Worm (Caenorhabditis elegans) whole organism, L1 larva: ENCODE data around the gene lin-13.

Experiments used
- C04F5.9 ChIP-seq: sonication (generic microtip); optimal IDR thresholded peaks from 2 replicates; lab custom pipeline; 2016; ENCODE audit warnings: missing genetic modification characterization, missing compliant biosample characterization
- Y116A8C.19 ChIP-seq: sonication (generic microtip); optimal IDR thresholded peaks from 2 replicates; lab custom pipeline; 2016; ENCODE audit warnings: missing compliant biosample characterization, missing genetic modification characterization, borderline replicate concordance
- aha-1 ChIP-seq: fragments of 150-350 bp; optimal IDR thresholded peaks from 2 replicates; lab custom pipeline; 2014; ENCODE audit warnings: missing biosample characterization, missing genetic modification characterization
- alr-1 ChIP-seq: fragments of 200-800 bp; sonication (Bioruptor generic); optimal IDR thresholded peaks from 2 replicates; lab custom pipeline; 2018; ENCODE audit warnings: borderline replicate concordance, mild to moderate bottlenecking, missing genetic modification characterization, missing compliant biosample characterization
- aly-2 ChIP-seq: fragments of 150-350 bp; optimal IDR thresholded peaks from 2 replicates; lab custom pipeline; 2014; ENCODE audit warnings: missing biosample characterization, missing genetic modification characterization
- ama-1 ChIP-seq: fragments of 150-350 bp; optimal IDR thresholded peaks from 2 replicates; lab custom pipeline; 2014
- blmp-1 ChIP-seq: fragments of 150-350 bp; optimal IDR thresholded peaks from 2 replicates; lab custom pipeline; 2014; ENCODE audit warnings: missing biosample characterization, missing genetic modification characterization
- ceh-63 ChIP-seq: fragments of 200-800 bp; sonication (Bioruptor generic); optimal IDR thresholded peaks from 2 replicates; lab custom pipeline; 2018; ENCODE audit warnings: mild to moderate bottlenecking, missing genetic modification characterization, missing compliant biosample characterization
- ceh-82 ChIP-seq, 3 experiments: fragments of 150-350 bp in 1 of 3; sonication (generic microtip) in 2 of 3; optimal IDR thresholded peaks; 2 replicates each; lab custom pipeline; 2014 to 2017; ENCODE audit warnings: missing biosample characterization in 3 of 3, missing genetic modification characterization in 3 of 3
- ceh-90 ChIP-seq: sonication (generic microtip); optimal IDR thresholded peaks from 2 replicates; lab custom pipeline; 2016; ENCODE audit warnings: missing genetic modification characterization, missing compliant biosample characterization
- ces-1 ChIP-seq: fragments of 150-350 bp; optimal IDR thresholded peaks from 2 replicates; lab custom pipeline; 2014; ENCODE audit warnings: missing biosample characterization, missing genetic modification reagents, missing genetic modification characterization
- efl-1 ChIP-seq, 4 experiments: fragments of 150-350 bp; optimal IDR thresholded peaks in 3 of 4; peaks in 1 of 4; 1 replicate in 1 of 4; 2 replicates in 3 of 4; lab custom pipeline; 2014; ENCODE audit warnings: missing biosample characterization in 2 of 4, missing genetic modification characterization in 2 of 4, missing genetic modification reagents in 2 of 4
- elt-3 ChIP-seq, 6 experiments: fragments of 150-350 bp in 1 of 6; sonication (generic microtip); optimal IDR thresholded peaks; 2 replicates each; lab custom pipeline; 2017 to 2018; ENCODE audit warnings: missing biosample characterization in 6 of 6, missing genetic modification characterization in 6 of 6, inconsistent platforms in 1 of 6
- ets-5 ChIP-seq: fragments of 200-800 bp; sonication (Bioruptor generic); IDR thresholded peaks from 2 replicates; pipeline ENCODE4 v1.3.6; 2022; ENCODE audit warnings: missing genetic modification characterization, missing compliant biosample characterization
- fkh-10 ChIP-seq: sonication (generic microtip); optimal IDR thresholded peaks from 2 replicates; lab custom pipeline; 2017; ENCODE audit warnings: missing biosample characterization, missing genetic modification reagents, missing genetic modification characterization
- fkh-4 ChIP-seq: sonication (generic microtip); optimal IDR thresholded peaks from 2 replicates; lab custom pipeline; 2016; ENCODE audit warnings: missing compliant biosample characterization, missing genetic modification characterization, borderline replicate concordance
- hlh-4 ChIP-seq: sonication (generic microtip); optimal IDR thresholded peaks from 2 replicates; lab custom pipeline; 2016; ENCODE audit warnings: mild to moderate bottlenecking, missing genetic modification characterization, missing compliant biosample characterization
- irx-1 ChIP-seq: sonication (generic microtip); optimal IDR thresholded peaks from 2 replicates; lab custom pipeline; 2016; ENCODE audit warnings: missing genetic modification characterization, missing compliant biosample characterization
- isw-1 ChIP-seq: fragments of 200-800 bp; sonication (Bioruptor generic); IDR thresholded peaks from 2 replicates; pipeline ENCODE4 v1.3.6; 2022; ENCODE audit warnings: missing genetic modification characterization, missing compliant biosample characterization
- lin-14 ChIP-seq: fragments of 200-800 bp; sonication (Bioruptor generic); optimal IDR thresholded peaks from 2 replicates; lab custom pipeline; 2018; ENCODE audit warnings: mild to moderate bottlenecking, missing genetic modification characterization, moderate library complexity, missing compliant biosample characterization
- lin-15B ChIP-seq: fragments of 150-350 bp; sonication (generic microtip); optimal IDR thresholded peaks from 3 replicates; lab custom pipeline; 2014; ENCODE audit warnings: missing biosample characterization, missing genetic modification characterization
- lin-39 ChIP-seq: fragments of 150-350 bp; optimal IDR thresholded peaks from 2 replicates; lab custom pipeline; 2014; ENCODE audit warnings: missing biosample characterization, missing genetic modification reagents, missing genetic modification characterization
- lir-3 ChIP-seq: sonication (generic microtip); optimal IDR thresholded peaks from 2 replicates; lab custom pipeline; 2016; ENCODE audit warnings: mild to moderate bottlenecking, missing genetic modification characterization, moderate library complexity, missing compliant biosample characterization; ENCODE audit not compliant: poor library complexity
- lsy-2 ChIP-seq, 2 experiments: fragments of 150-350 bp; optimal IDR thresholded peaks; 2 replicates each; lab custom pipeline; 2014; ENCODE audit warnings: missing biosample characterization in 2 of 2, missing genetic modification characterization in 2 of 2
- mep-1 ChIP-seq: fragments of 150-350 bp; optimal IDR thresholded peaks from 2 replicates; lab custom pipeline; 2014; ENCODE audit warnings: missing biosample characterization, missing genetic modification characterization
- nhr-11 ChIP-seq: fragments of 150-350 bp; optimal IDR thresholded peaks from 2 replicates; lab custom pipeline; 2014; ENCODE audit warnings: missing biosample characterization, missing genetic modification characterization
- nhr-19 ChIP-seq: fragments of 200-800 bp; sonication (Bioruptor generic); conservative IDR thresholded peaks from 2 replicates; pipeline ENCODE4 v1.3.6; 2022; ENCODE audit warnings: missing genetic modification characterization, missing compliant biosample characterization
- nhr-20 ChIP-seq: sonication (generic microtip); optimal IDR thresholded peaks from 2 replicates; lab custom pipeline; 2016; ENCODE audit warnings: mild to moderate bottlenecking, missing genetic modification characterization, missing compliant biosample characterization
- nhr-28 ChIP-seq: fragments of 150-350 bp; optimal IDR thresholded peaks from 2 replicates; lab custom pipeline; 2014; ENCODE audit warnings: missing biosample characterization, missing genetic modification characterization
- nhr-71 ChIP-seq: sonication (generic microtip); optimal IDR thresholded peaks from 2 replicates; lab custom pipeline; 2016; ENCODE audit warnings: mild to moderate bottlenecking, missing genetic modification characterization, moderate library complexity, missing compliant biosample characterization
- nhr-76 ChIP-seq: sonication (generic microtip); optimal IDR thresholded peaks from 2 replicates; lab custom pipeline; 2017; ENCODE audit warnings: missing biosample characterization, missing genetic modification characterization
- nhr-84 ChIP-seq: sonication (generic microtip); optimal IDR thresholded peaks from 2 replicates; lab custom pipeline; 2017; ENCODE audit warnings: missing biosample characterization, missing genetic modification characterization
- nhr-85 ChIP-seq: sonication (generic microtip); peaks from one replicate; lab custom pipeline; 2016; ENCODE audit warnings: missing genetic modification characterization, inconsistent platforms, missing compliant biosample characterization
- nhr-90 ChIP-seq: sonication (generic microtip); optimal IDR thresholded peaks from 2 replicates; lab custom pipeline; 2016; ENCODE audit warnings: mild to moderate bottlenecking, missing genetic modification characterization, missing compliant biosample characterization; ENCODE audit not compliant: poor library complexity
- pax-3 ChIP-seq: fragments of 200-800 bp; sonication (Bioruptor generic); optimal IDR thresholded peaks from 2 replicates; lab custom pipeline; 2018; ENCODE audit warnings: mild to moderate bottlenecking, missing genetic modification characterization, moderate library complexity, missing compliant biosample characterization
- pqm-1 ChIP-seq: sonication (generic microtip); optimal IDR thresholded peaks from 3 replicates; lab custom pipeline; 2017; ENCODE audit warnings: missing biosample characterization, missing genetic modification characterization
- sptf-1 ChIP-seq: fragments of 150-350 bp; optimal IDR thresholded peaks from 2 replicates; lab custom pipeline; 2014; ENCODE audit warnings: missing biosample characterization, missing genetic modification characterization
- tbx-2 ChIP-seq: sonication (generic microtip); optimal IDR thresholded peaks from 2 replicates; lab custom pipeline; 2016; ENCODE audit warnings: missing genetic modification characterization, missing compliant biosample characterization
- unc-62 ChIP-seq: fragments of 150-350 bp; optimal IDR thresholded peaks from 2 replicates; lab custom pipeline; 2014; ENCODE audit warnings: missing biosample characterization, missing genetic modification reagents, missing genetic modification characterization
- unc-86 ChIP-seq: sonication (generic microtip); optimal IDR thresholded peaks from 2 replicates; lab custom pipeline; 2016; ENCODE audit warnings: missing genetic modification characterization, missing compliant biosample characterization
- zag-1 ChIP-seq: fragments of 150-350 bp; optimal IDR thresholded peaks from 2 replicates; lab custom pipeline; 2014; ENCODE audit warnings: missing biosample characterization, missing genetic modification characterization
- zip-4 ChIP-seq: fragments of 200-800 bp; sonication (Bioruptor generic); optimal IDR thresholded peaks from 2 replicates; lab custom pipeline; 2018; ENCODE audit warnings: mild to moderate bottlenecking, missing genetic modification characterization, moderate library complexity, missing compliant biosample characterization
- ztf-11 ChIP-seq, 2 experiments: sonication (generic microtip); optimal IDR thresholded peaks; 2 replicates each; lab custom pipeline; 2016 to 2017; ENCODE audit warnings: missing genetic modification characterization in 2 of 2, missing biosample characterization in 1 of 2, missing compliant biosample characterization in 1 of 2

The lin-13 gene

DNA sequence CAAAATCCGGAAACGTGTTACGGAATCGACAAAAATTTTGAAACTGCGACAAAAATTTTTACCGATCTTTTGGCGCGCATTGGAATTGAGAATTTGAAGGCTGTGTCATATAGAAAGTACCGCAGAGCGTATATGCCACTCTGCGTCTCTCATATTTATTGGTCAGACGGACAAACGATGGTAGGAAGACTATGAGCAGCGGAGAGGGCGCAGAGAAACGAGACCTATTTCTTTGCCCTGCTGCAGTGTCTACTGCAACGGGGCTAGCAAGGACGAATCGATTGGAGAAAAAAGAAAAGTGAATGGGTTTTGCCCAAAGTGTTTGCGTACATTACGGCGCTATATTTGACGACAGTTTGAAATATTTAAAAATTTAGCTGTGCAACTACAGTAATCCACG is 775 bp upstream of the lin-13 start (continued):
- TF ChIP-seq pqm-1 (tag; lab: Kevin White, UChicago) (no peak), mep-1 (tag; lab: Kevin White, UChicago) (peak; percentile 92), elt-3 (tag; optimal IDR thresholded peaks at IDR 0.05; lab: Kevin White, UChicago) (peak in 1 of 6 experiments; percentile 9), hlh-4 (no peak), zag-1 (tag; lab: Kevin White, UChicago) (no peak), ztf-11 (tag; optimal IDR thresholded peaks at IDR 0.05; lab: Kevin White, UChicago) (peak in 1 of 2 experiments; percentile 43), nhr-90 (tag; lab: Kevin White, UChicago) (peak; percentile 42), lin-39 (tag; lab: Kevin White, UChicago) (no peak), unc-62 (no peak), ceh-82 (tag; optimal IDR thresholded peaks at IDR 0.05; lab: Kevin White, UChicago) (peak; percentile 66 to 75 (median 70)), aly-2 (tag; lab: Kevin White, UChicago) (peak; percentile 54), alr-1 (tag; lab: Kevin White, UChicago) (no peak), nhr-76 (no peak), blmp-1 (tag; lab: Kevin White, UChicago) (peak; percentile 88), lin-15B (peak; percentile 75), fkh-10 (no peak), lin-14 (GFP tag; lab: Kevin White, UChicago) (peak; percentile 89), fkh-4 (no peak), unc-86 (peak; percentile 56), efl-1 (optimal IDR thresholded peaks at IDR 0.05; lab: Kevin White, UChicago) (peak; percentile 82 to 95), efl-1 (GFP tag; optimal IDR thresholded peaks at IDR 0.05 in 1 of 2; lab: Kevin White, UChicago) (peak; percentile 64 to 97), lir-3 (tag; lab: Kevin White, UChicago) (peak; percentile 78), lsy-2 (tag; optimal IDR thresholded peaks at IDR 0.05; lab: Kevin White, UChicago) (peak; percentile 82 to 86), ceh-90 (tag; lab: Kevin White, UChicago) (no peak), aha-1 (tag; lab: Kevin White, UChicago) (no peak), nhr-11 (tag; lab: Kevin White, UChicago) (no peak), pax-3 (peak; percentile 77), zip-4 (GFP tag; lab: Kevin White, UChicago) (no peak), isw-1 (GFP tag; lab: Robert Waterston, UW) (peak; percentile 72), nhr-84 (tag; lab: Kevin White, UChicago) (no peak), nhr-20 (tag; lab: Kevin White, UChicago) (peak; percentile 80), ceh-63 (GFP tag; lab: Kevin White, UChicago) (no peak), irx-1 (peak; percentile 6), sptf-1 (tag; lab: Kevin White, UChicago) (no peak)

DNA sequence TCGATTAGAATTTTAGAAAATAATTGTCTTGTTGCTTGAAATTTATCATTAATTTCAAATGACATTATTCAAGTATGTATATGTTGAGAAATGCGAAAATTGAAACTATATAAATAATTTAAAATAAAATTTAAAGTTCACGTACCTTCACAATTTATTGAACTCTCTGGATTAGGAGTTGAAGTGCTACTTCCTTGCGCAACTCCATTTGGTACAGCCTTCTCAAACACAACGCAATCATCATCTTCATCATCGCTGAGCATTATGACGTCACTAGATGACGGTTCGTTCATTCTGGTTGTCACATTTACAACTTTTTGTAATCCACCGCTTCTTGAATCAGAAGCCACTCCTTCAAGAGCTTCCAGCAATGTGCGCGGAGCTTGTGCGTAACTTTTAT is 5.8 kb downstream of the lin-13 start:
- TF ChIP-seq fkh-4 (no peak), efl-1 (optimal IDR thresholded peaks at IDR 0.05; lab: Kevin White, UChicago) (no peak), efl-1 (GFP tag; optimal IDR thresholded peaks at IDR 0.05 in 1 of 2; lab: Kevin White, UChicago) (peak in 1 of 2 experiments; percentile 61)

DNA sequence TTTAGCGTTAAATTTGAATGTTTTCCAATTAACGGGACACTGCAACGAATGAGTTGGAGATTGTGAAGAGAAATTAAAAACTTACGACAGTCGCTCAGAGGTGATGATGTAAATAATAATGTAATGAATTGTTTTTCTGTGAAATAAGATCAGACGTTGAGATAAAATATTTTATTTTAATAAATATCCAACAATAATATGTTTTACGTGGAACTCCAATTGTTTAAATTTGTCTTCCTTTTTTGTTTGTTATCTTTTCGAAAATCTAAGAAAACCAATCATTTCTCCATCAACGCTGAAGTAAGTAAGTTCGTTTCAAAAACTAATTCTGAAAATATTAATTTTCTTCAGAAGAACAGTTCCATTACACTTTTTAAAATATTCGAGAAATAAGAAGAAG is 15.0 kb downstream of the lin-13 start, which contains the start of gene C18H2.5:
TSS of gene C18H2.5 (minus strand) at position 101 of the 400 bp plus-strand sequence.
- no peak for TF ChIP-seq C04F5.9 (tag; lab: Kevin White, UChicago)
- TF ChIP-seq ces-1 = no peak
- TF ChIP-seq blmp-1 (tag; lab: Kevin White, UChicago) = no peak
- TF ChIP-seq nhr-76 = no peak
- no peak for TF ChIP-seq nhr-19 (GFP tag; lab: Robert Waterston, UW)
- TF ChIP-seq lin-14 (GFP tag; lab: Kevin White, UChicago) = no peak
- TF ChIP-seq nhr-85 (tag; lab: Kevin White, UChicago) = no peak
- TF ChIP-seq ceh-63 (GFP tag; lab: Kevin White, UChicago) = no peak
- no peak for TF ChIP-seq nhr-11 (tag; lab: Kevin White, UChicago)
- TF ChIP-seq Y116A8C.19 = no peak
- TF ChIP-seq efl-1 (optimal IDR thresholded peaks at IDR 0.05; lab: Kevin White, UChicago) = no peak
- no peak for TF ChIP-seq efl-1 (GFP tag; optimal IDR thresholded peaks at IDR 0.05 in 1 of 2; lab: Kevin White, UChicago)
- TF ChIP-seq tbx-2 = no peak
- no peak for TF ChIP-seq pax-3
- no peak for TF ChIP-seq ets-5
- no peak for TF ChIP-seq ama-1
- TF ChIP-seq nhr-71 (tag; lab: Kevin White, UChicago) = no peak
- no peak for TF ChIP-seq nhr-20 (tag; lab: Kevin White, UChicago)
- no peak for TF ChIP-seq nhr-28
